Worm (Caenorhabditis elegans): Measurements from ENCODE around the gene irg-2.

- no peak for TF ChIP-seq him-1 (tag; optimal IDR thresholded peaks at IDR 0.05)
- TF ChIP-seq W03F9.2 (tag; optimal IDR thresholded peaks at IDR 0.05), result no peak
These were observed 3.9 kb upstream of the irg-2 start, which contains the start of gene C49G7.12 for ce11 chrV:4038110-4038509.

Data from whole organism, L4/young adult.